Fruit fly (Drosophila melanogaster) whole organism, prepupa: Measurements from ENCODE around the gene Tsp29Fa.
A peak's percentile ranks its signal among the peaks of the same experiment; 100 is the strongest.

ENCODE experiments used
- Blimp-1 ChIP-seq: fragments of 200-800 bp; sonication (Bioruptor generic); optimal IDR thresholded peaks from 3 replicates; lab custom pipeline; 2017; ENCODE audit warnings: missing biosample characterization, missing genetic modification characterization, mild to moderate bottlenecking, moderate library complexity, missing genetic modification reagents
- CG10669 ChIP-seq: fragments of 200-800 bp; sonication (Bioruptor generic); optimal IDR thresholded peaks from 3 replicates; lab custom pipeline; 2018; ENCODE audit warnings: missing biosample characterization, mild to moderate bottlenecking, missing genetic modification characterization, moderate library complexity
- CG15336 ChIP-seq: fragments of 200-800 bp; sonication (Bioruptor generic); IDR thresholded peaks from 2 replicates; pipeline ENCODE4 v1.3.6; 2022; ENCODE audit warnings: missing biosample characterization, missing genetic modification characterization
- CG1621 ChIP-seq: fragments of 200-800 bp; sonication (Bioruptor generic); optimal IDR thresholded peaks from 3 replicates; lab custom pipeline; 2018; ENCODE audit warnings: missing biosample characterization, mild to moderate bottlenecking, missing genetic modification characterization
- CG16779 ChIP-seq: fragments of 200-800 bp; sonication (Bioruptor generic); optimal IDR thresholded peaks from 3 replicates; lab custom pipeline; 2017; ENCODE audit warnings: missing biosample characterization, mild to moderate bottlenecking, missing genetic modification characterization
- CG3032 ChIP-seq: fragments of 200-800 bp; optimal IDR thresholded peaks from 2 replicates; lab custom pipeline; 2019; ENCODE audit warnings: missing biosample characterization, mild to moderate bottlenecking, missing genetic modification characterization, moderate library complexity
- CG31627 ChIP-seq: fragments of 200-800 bp; sonication (Bioruptor generic); optimal IDR thresholded peaks from 3 replicates; lab custom pipeline; 2016; ENCODE audit warnings: missing biosample characterization, missing genetic modification characterization
- CG32006 ChIP-seq: fragments of 200-800 bp; sonication (Bioruptor generic); optimal IDR thresholded peaks from 3 replicates; lab custom pipeline; 2017; ENCODE audit warnings: missing biosample characterization, mild to moderate bottlenecking, missing genetic modification characterization
- CG3919 ChIP-seq: fragments of 200-800 bp; sonication (Bioruptor generic); optimal IDR thresholded peaks from 3 replicates; lab custom pipeline; 2016; ENCODE audit warnings: missing biosample characterization, missing genetic modification characterization
- CG4318 ChIP-seq: fragments of 200-800 bp; sonication (Bioruptor generic); optimal IDR thresholded peaks from 3 replicates; lab custom pipeline; 2017; ENCODE audit warnings: missing biosample characterization, mild to moderate bottlenecking, missing genetic modification characterization
- CG6163 ChIP-seq: fragments of 200-800 bp; sonication (Bioruptor generic); IDR thresholded peaks from 3 replicates; pipeline ENCODE4 v1.3.6; 2022; ENCODE audit warnings: missing biosample characterization, missing genetic modification characterization
- CG6276 ChIP-seq: fragments of 200-800 bp; sonication (Bioruptor generic); optimal IDR thresholded peaks from 2 replicates; lab custom pipeline; 2017; ENCODE audit warnings: missing biosample characterization, mild to moderate bottlenecking, missing genetic modification characterization
- CG7368 ChIP-seq: fragments of 200-800 bp; sonication (Bioruptor generic); optimal IDR thresholded peaks from 3 replicates; lab custom pipeline; 2016; ENCODE audit warnings: missing biosample characterization, missing genetic modification characterization
- CG8119 ChIP-seq: fragments of 200-800 bp; sonication (Bioruptor generic); IDR thresholded peaks from 3 replicates; pipeline ENCODE4 v1.3.6; 2022; ENCODE audit warnings: missing biosample characterization, missing genetic modification characterization
- CG8319 ChIP-seq: fragments of 200-800 bp; sonication (Bioruptor generic); optimal IDR thresholded peaks from 3 replicates; lab custom pipeline; 2016; ENCODE audit warnings: missing biosample characterization, missing genetic modification characterization
- Eip78C ChIP-seq: fragments of 200-800 bp; sonication (Bioruptor generic); peaks from one replicate; lab custom pipeline; 2016; ENCODE audit warnings: missing biosample characterization, missing genetic modification characterization
- Eip93F ChIP-seq: fragments of 200-800 bp; sonication (Bioruptor generic); optimal IDR thresholded peaks from 2 replicates; lab custom pipeline; 2016; ENCODE audit warnings: missing biosample characterization, mild to moderate bottlenecking, missing genetic modification characterization
- Gug ChIP-seq: fragments of 200-800 bp; sonication (Bioruptor generic); IDR thresholded peaks from 2 replicates; pipeline ENCODE4 v1.3.6; 2022; ENCODE audit warnings: missing biosample characterization, missing genetic modification characterization
- Hr39 ChIP-seq: fragments of 200-800 bp; sonication (Bioruptor generic); optimal IDR thresholded peaks from 2 replicates; lab custom pipeline; 2016; ENCODE audit warnings: missing biosample characterization, missing genetic modification characterization
- Hr4 ChIP-seq: fragments of 200-800 bp; sonication (Bioruptor generic); optimal IDR thresholded peaks from 3 replicates; lab custom pipeline; 2016; ENCODE audit warnings: missing biosample characterization, missing genetic modification characterization
- Lpt ChIP-seq: fragments of 200-800 bp; sonication (Bioruptor generic); optimal IDR thresholded peaks from 3 replicates; lab custom pipeline; 2016; ENCODE audit warnings: missing biosample characterization, missing genetic modification characterization
- Met ChIP-seq: fragments of 200-800 bp; sonication (Bioruptor generic); optimal IDR thresholded peaks from 3 replicates; lab custom pipeline; 2016; ENCODE audit warnings: missing biosample characterization, missing genetic modification characterization
- OdsH ChIP-seq: fragments of 200-800 bp; sonication (Bioruptor generic); optimal IDR thresholded peaks from 3 replicates; lab custom pipeline; 2016; ENCODE audit warnings: missing biosample characterization, missing genetic modification characterization
- Sox102F ChIP-seq: fragments of 200-800 bp; sonication (Bioruptor generic); optimal IDR thresholded peaks from 2 replicates; lab custom pipeline; 2016; ENCODE audit warnings: missing biosample characterization, mild to moderate bottlenecking, missing genetic modification characterization
- Sox14 ChIP-seq: fragments of 200-800 bp; sonication (Bioruptor generic); optimal IDR thresholded peaks from 3 replicates; lab custom pipeline; 2016; ENCODE audit warnings: missing biosample characterization, missing genetic modification characterization
- Sox15 ChIP-seq: fragments of 200-800 bp; sonication (Bioruptor generic); optimal IDR thresholded peaks from 3 replicates; lab custom pipeline; 2016; ENCODE audit warnings: missing biosample characterization, missing genetic modification characterization
- achi ChIP-seq: fragments of 200-800 bp; sonication (Bioruptor generic); optimal IDR thresholded peaks from 3 replicates; lab custom pipeline; 2016; ENCODE audit warnings: missing biosample characterization, missing genetic modification characterization
- acj6 ChIP-seq: fragments of 200-800 bp; sonication (Bioruptor generic); optimal IDR thresholded peaks from 3 replicates; lab custom pipeline; 2016; ENCODE audit warnings: missing biosample characterization, missing genetic modification characterization
- cyc ChIP-seq: fragments of 200-800 bp; sonication (Bioruptor generic); optimal IDR thresholded peaks from 3 replicates; lab custom pipeline; 2016; ENCODE audit warnings: missing biosample characterization, missing genetic modification characterization
- dsx ChIP-seq: fragments of 200-800 bp; optimal IDR thresholded peaks from 3 replicates; lab custom pipeline; 2019; ENCODE audit warnings: missing biosample characterization, mild to moderate bottlenecking, missing genetic modification characterization, moderate library complexity; ENCODE audit not compliant: poor library complexity, severe bottlenecking
- eg ChIP-seq: fragments of 200-800 bp; sonication (Bioruptor generic); IDR thresholded peaks from 3 replicates; pipeline ENCODE4 v1.3.6; 2022; ENCODE audit warnings: missing biosample characterization, missing genetic modification characterization
- esn ChIP-seq: fragments of 200-800 bp; sonication (Bioruptor generic); optimal IDR thresholded peaks from 2 replicates; lab custom pipeline; 2016; ENCODE audit warnings: missing biosample characterization, mild to moderate bottlenecking, missing genetic modification characterization, moderate library complexity
- fd85E ChIP-seq: fragments of 200-800 bp; sonication (Bioruptor generic); optimal IDR thresholded peaks from 3 replicates; lab custom pipeline; 2016; ENCODE audit warnings: missing biosample characterization, missing genetic modification characterization
- fkh ChIP-seq: fragments of 200-800 bp; sonication (Bioruptor generic); optimal IDR thresholded peaks from 3 replicates; lab custom pipeline; 2017; ENCODE audit warnings: missing biosample characterization, mild to moderate bottlenecking, missing genetic modification characterization, moderate library complexity
- lz ChIP-seq: fragments of 200-800 bp; sonication (Bioruptor generic); optimal IDR thresholded peaks from 3 replicates; lab custom pipeline; 2016; ENCODE audit warnings: missing biosample characterization, missing genetic modification characterization
- salr ChIP-seq, 2 experiments: fragments of 200-800 bp; sonication (Bioruptor generic); optimal IDR thresholded peaks; 3 replicates each; lab custom pipeline; 2016 to 2018; ENCODE audit warnings: missing biosample characterization in 2 of 2, missing genetic modification characterization in 2 of 2, mild to moderate bottlenecking in 1 of 2
- spab ChIP-seq: fragments of 200-800 bp; sonication (Bioruptor generic); optimal IDR thresholded peaks from 2 replicates; lab custom pipeline; 2017; ENCODE audit warnings: missing biosample characterization, mild to moderate bottlenecking, missing genetic modification characterization, missing genetic modification reagents
- ss ChIP-seq, 2 experiments: fragments of 200-800 bp; sonication (Bioruptor generic); optimal IDR thresholded peaks; 2 replicates in 1 of 2; 3 replicates in 1 of 2; lab custom pipeline; 2017 to 2018; ENCODE audit warnings: mild to moderate bottlenecking in 2 of 2, missing biosample characterization in 2 of 2, missing genetic modification characterization in 2 of 2, moderate library complexity in 1 of 2
- svp ChIP-seq: fragments of 200-800 bp; sonication (Bioruptor generic); peaks from one replicate; lab custom pipeline; 2016; ENCODE audit warnings: missing biosample characterization, missing genetic modification characterization
- vri ChIP-seq: fragments of 200-800 bp; sonication (Bioruptor generic); optimal IDR thresholded peaks from 3 replicates; lab custom pipeline; 2016; ENCODE audit warnings: missing biosample characterization, mild to moderate bottlenecking, missing genetic modification characterization

Tsp29Fa gene

DNA sequence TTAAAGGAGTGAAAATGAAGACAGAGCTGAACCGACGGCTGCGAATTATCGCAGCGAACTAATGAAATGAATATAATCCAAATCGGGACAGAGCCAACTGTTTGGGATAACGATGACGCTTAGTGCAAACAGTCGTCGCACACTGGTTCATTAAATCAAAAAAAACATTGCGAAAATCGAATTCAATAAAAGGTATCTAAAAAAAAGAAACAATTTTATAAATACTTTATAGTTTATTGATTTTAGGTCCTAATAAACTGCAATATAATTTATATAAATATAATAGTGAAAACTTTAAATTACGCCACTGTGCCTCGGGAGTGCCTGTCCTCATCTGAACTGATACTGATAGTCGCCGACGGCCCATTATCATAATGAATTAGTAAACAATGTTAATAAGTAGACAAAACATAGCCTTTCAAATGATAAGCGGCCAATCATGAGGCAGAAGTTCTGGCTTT lies 25.3 kb downstream of the Tsp29Fa start, which contains the start of gene CG31886 (continued):
- TF ChIP-seq CG16779 (tag; lab: Kevin White, UChicago) (peak; percentile 29), lz (GFP tag; lab: Kevin White, UChicago) (no peak), achi (GFP tag; lab: Kevin White, UChicago) (peak; percentile 45), CG6163 (GFP tag; lab: Robert Waterston, UW) (no peak), Blimp-1 (GFP tag; lab: Kevin White, UChicago) (no peak), CG3032 (tag; lab: Kevin White, UChicago) (no peak), Sox14 (GFP tag; lab: Kevin White, UChicago) (no peak), CG4318 (GFP tag; lab: Kevin White, UChicago) (peak; percentile 17), Hr4 (peak; percentile 15), Eip78C (GFP tag; lab: Kevin White, UChicago) (no peak), cyc (no peak), CG15336 (no peak; the same call in 1 of the 2 replicates), fkh (GFP tag; lab: Kevin White, UChicago) (peak; percentile 56)

DNA sequence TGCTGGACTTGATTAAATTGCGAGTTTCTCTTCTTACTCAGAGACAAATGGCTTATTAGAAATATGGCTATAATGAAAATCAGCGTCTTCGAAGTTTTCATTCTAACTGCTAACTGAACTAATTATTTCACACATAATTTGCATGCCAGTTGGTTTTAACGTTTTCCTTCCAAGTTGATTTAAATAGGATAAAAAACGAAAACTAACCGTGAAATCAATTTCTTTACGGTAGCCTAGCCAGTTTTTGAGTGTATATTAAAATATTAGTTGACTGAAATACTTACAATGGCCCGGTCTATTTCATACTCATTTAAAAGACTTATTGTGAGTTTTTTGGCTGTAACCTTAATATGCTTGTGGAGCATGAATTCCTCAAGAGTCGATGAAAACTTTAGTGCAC lies 28.5 kb downstream of the Tsp29Fa start, which contains the start of the genes CG9525 and CG32985:
Gene CG9525, minus strand, starts transcription at position 101 of the 400 bp plus-strand sequence.
Gene CG32985, plus strand, starts transcription at position 280 of the 400 bp plus-strand sequence.
- TF ChIP-seq OdsH (no peak), CG3032 (tag; lab: Kevin White, UChicago) (no peak), CG8319 (no peak), CG1621 (no peak), CG6276 (GFP tag; lab: Kevin White, UChicago) (no peak), Hr39 (GFP tag; lab: Kevin White, UChicago) (no peak), Gug (GFP tag; lab: Robert Waterston, UW) (no peak), Sox14 (GFP tag; lab: Kevin White, UChicago) (no peak), svp (GFP tag; lab: Kevin White, UChicago) (no peak), Lpt (GFP tag; lab: Kevin White, UChicago) (no peak), CG6163 (GFP tag; lab: Robert Waterston, UW) (no peak), CG32006 (GFP tag; lab: Kevin White, UChicago) (no peak), cyc (no peak), CG7368 (no peak), Blimp-1 (GFP tag; lab: Kevin White, UChicago) (no peak)

DNA sequence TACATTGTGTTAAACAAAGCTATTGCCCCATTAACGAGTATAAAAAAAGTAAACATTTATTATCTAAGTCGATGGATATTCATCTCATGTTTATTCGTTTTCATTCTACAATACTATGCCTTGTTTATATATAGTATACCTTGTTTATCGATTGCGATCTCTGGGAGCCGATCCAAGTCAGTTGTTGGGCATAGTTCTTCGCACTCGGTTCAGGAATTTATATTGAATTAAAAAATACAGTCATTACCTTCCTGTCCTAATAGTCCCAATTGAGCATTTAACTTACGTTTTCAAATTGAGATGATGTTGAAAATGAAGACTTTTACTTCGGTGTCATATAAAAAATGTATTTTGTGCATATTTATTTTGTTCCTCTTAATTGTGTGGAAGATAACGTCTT lies 30.9 kb downstream of the Tsp29Fa start, which contains the start of gene CG32984:
Gene CG32984, plus strand, starts transcription at position 301 of the 400 bp plus-strand sequence.
- TF ChIP-seq CG3032 (tag; lab: Kevin White, UChicago) = no peak
- TF ChIP-seq esn (GFP tag; lab: Kevin White, UChicago) = no peak
- no peak for TF ChIP-seq Eip93F
- TF ChIP-seq CG1621 = no peak
- TF ChIP-seq CG16779 (tag; lab: Kevin White, UChicago) = no peak
- TF ChIP-seq eg (GFP tag; lab: Robert Waterston, UW) = no peak
- no peak for TF ChIP-seq CG7368
- TF ChIP-seq Hr39 (GFP tag; lab: Kevin White, UChicago) = no peak
- no peak for TF ChIP-seq spab (GFP tag; lab: Kevin White, UChicago)
- TF ChIP-seq CG3919 (GFP tag; lab: Kevin White, UChicago) = no peak
- TF ChIP-seq Met = no peak
- TF ChIP-seq CG8119 (GFP tag; lab: Robert Waterston, UW) = no peak

DNA sequence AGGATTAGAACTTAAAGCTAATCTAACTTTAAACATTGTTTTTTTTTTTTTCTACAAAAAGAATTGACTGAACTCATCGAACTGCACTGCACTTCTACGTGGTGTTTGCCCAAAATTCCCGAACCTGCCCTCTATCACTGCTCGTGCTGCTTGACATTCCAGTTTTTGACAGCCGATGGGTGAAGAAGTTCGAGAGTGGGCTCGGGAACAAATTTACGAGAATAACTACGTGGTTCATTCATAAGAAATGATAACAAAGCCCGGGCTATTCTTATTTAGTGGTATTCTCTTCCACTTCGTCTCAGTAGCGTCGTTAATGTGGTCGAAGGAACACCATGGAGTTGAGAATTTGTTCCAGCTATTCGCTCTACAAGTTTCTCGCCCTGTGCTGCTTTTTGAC lies 33.5 kb downstream of the Tsp29Fa start, which contains the start of gene CG18088:
Gene CG18088, plus strand, starts transcription at position 301 of the 400 bp plus-strand sequence.
- no peak for TF ChIP-seq CG10669 (GFP tag; lab: Kevin White, UChicago)
- TF ChIP-seq Sox102F (GFP tag; lab: Kevin White, UChicago) = no peak
- no peak for TF ChIP-seq Sox15

DNA sequence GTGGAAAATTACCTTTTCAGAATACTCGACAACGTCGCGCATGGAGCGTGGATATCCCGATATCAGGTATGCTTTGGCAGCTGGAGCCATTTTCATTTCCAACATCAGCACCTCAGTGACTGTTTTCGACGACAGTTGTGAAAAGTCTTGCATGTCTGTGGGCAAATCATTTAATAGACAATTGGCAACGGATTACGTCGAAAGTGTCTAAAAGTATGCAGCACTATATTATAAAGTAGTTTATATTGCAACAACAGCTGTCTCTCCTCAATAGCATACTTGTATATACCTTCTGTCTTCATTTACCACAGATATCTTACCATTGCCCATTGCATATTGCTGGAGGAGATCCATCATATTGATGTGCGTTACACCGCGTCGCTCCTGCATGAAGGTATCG lies 39.1 kb downstream of the Tsp29Fa start:
- TF ChIP-seq lz (GFP tag; lab: Kevin White, UChicago) = no peak
- no peak for TF ChIP-seq vri (GFP tag; lab: Kevin White, UChicago)
- TF ChIP-seq Eip78C (GFP tag; lab: Kevin White, UChicago) = no peak
- no peak for TF ChIP-seq fd85E (GFP tag; lab: Kevin White, UChicago)
- no peak for TF ChIP-seq CG10669 (GFP tag; lab: Kevin White, UChicago)
- no peak for TF ChIP-seq salr (GFP tag; optimal IDR thresholded peaks at IDR 0.05; lab: Kevin White, UChicago)
- TF ChIP-seq eg (GFP tag; lab: Robert Waterston, UW) = no peak
- TF ChIP-seq acj6 (GFP tag; lab: Kevin White, UChicago) = no peak
- no peak for TF ChIP-seq dsx
- TF ChIP-seq ss (GFP tag; optimal IDR thresholded peaks at IDR 0.05; lab: Kevin White, UChicago) = no peak
- TF ChIP-seq Blimp-1 (GFP tag; lab: Kevin White, UChicago) = no peak
- no peak for TF ChIP-seq CG8319
- no peak for TF ChIP-seq CG6276 (GFP tag; lab: Kevin White, UChicago)
- TF ChIP-seq CG31627 (GFP tag; lab: Kevin White, UChicago) = no peak
